Fruit fly (Drosophila melanogaster) whole organism, embryonic: Measurements from ENCODE around the gene CG42820.
A peak's percentile ranks its signal among the peaks of the same experiment; 100 is the strongest.

ENCODE experiments used
- Abd-B ChIP-seq: fragments of 200-800 bp; sonication (Bioruptor generic); optimal IDR thresholded peaks from 2 replicates; lab custom pipeline; 2018; ENCODE audit warnings: missing biosample characterization, mild to moderate bottlenecking, missing genetic modification characterization, moderate library complexity
- Bdp1 ChIP-seq: fragments of 200-800 bp; sonication (Bioruptor generic); optimal IDR thresholded peaks from 3 replicates; lab custom pipeline; 2016; ENCODE audit warnings: missing biosample characterization, missing genetic modification characterization
- BtbVII ChIP-seq: fragments of 200-800 bp; sonication (Bioruptor generic); optimal IDR thresholded peaks from 3 replicates; lab custom pipeline; 2017; ENCODE audit warnings: missing biosample characterization, mild to moderate bottlenecking, missing genetic modification characterization
- CG10462 ChIP-seq: fragments of 200-800 bp; sonication (Bioruptor generic); optimal IDR thresholded peaks from 2 replicates; lab custom pipeline; 2016; ENCODE audit warnings: missing biosample characterization, missing genetic modification characterization
- CG11085 ChIP-seq: fragments of 200-800 bp; sonication (Bioruptor generic); IDR thresholded peaks from 2 replicates; pipeline ENCODE4 v1.3.6; 2022; ENCODE audit warnings: missing biosample characterization, missing genetic modification characterization
- CG12744 ChIP-seq: fragments of 200-800 bp; sonication (Bioruptor generic); optimal IDR thresholded peaks from 2 replicates; lab custom pipeline; 2016; ENCODE audit warnings: missing biosample characterization, missing genetic modification characterization
- CG13424 ChIP-seq: fragments of 200-800 bp; sonication (Bioruptor generic); optimal IDR thresholded peaks from 2 replicates; lab custom pipeline; 2019; ENCODE audit warnings: missing biosample characterization, mild to moderate bottlenecking, missing genetic modification characterization, moderate library complexity
- CG14014 ChIP-seq: fragments of 200-800 bp; sonication (Bioruptor generic); IDR thresholded peaks from 2 replicates; pipeline ENCODE4 v1.3.6; 2022; ENCODE audit warnings: missing biosample characterization, missing genetic modification characterization
- CG14965 ChIP-seq: fragments of 200-800 bp; sonication (Bioruptor generic); optimal IDR thresholded peaks from 2 replicates; lab custom pipeline; 2016; ENCODE audit warnings: missing biosample characterization, missing genetic modification characterization, borderline replicate concordance
- CG15514 ChIP-seq: fragments of 200-800 bp; sonication (Bioruptor generic); optimal IDR thresholded peaks from 3 replicates; lab custom pipeline; 2017; ENCODE audit warnings: missing biosample characterization, missing genetic modification characterization, mild to moderate bottlenecking, moderate library complexity, missing genetic modification reagents
- CG15696 ChIP-seq: fragments of 200-800 bp; sonication (Bioruptor generic); optimal IDR thresholded peaks from 2 replicates; lab custom pipeline; 2019; ENCODE audit warnings: missing biosample characterization, mild to moderate bottlenecking, missing genetic modification characterization, moderate library complexity
- CG17359 ChIP-seq: fragments of 200-800 bp; sonication (Bioruptor generic); optimal IDR thresholded peaks from 3 replicates; lab custom pipeline; 2018; ENCODE audit warnings: missing biosample characterization, mild to moderate bottlenecking, missing genetic modification characterization, moderate library complexity
- CG18011 ChIP-seq: fragments of 200-800 bp; sonication (Bioruptor generic); optimal IDR thresholded peaks from 2 replicates; lab custom pipeline; 2017; ENCODE audit warnings: missing biosample characterization, missing genetic modification characterization, mild to moderate bottlenecking, moderate library complexity, missing genotype
- CG3281 ChIP-seq: fragments of 200-800 bp; sonication (Bioruptor generic); optimal IDR thresholded peaks from 3 replicates; lab custom pipeline; 2017; ENCODE audit warnings: missing biosample characterization, mild to moderate bottlenecking, missing genetic modification characterization
- CG6791 ChIP-seq: fragments of 200-800 bp; sonication (Bioruptor generic); IDR thresholded peaks from 3 replicates; pipeline ENCODE4 v1.3.6; 2022; ENCODE audit warnings: missing biosample characterization, missing genetic modification characterization; ENCODE audit not compliant: partially characterized antibody
- CG6813 ChIP-seq: fragments of 200-800 bp; sonication (Bioruptor generic); optimal IDR thresholded peaks from 2 replicates; lab custom pipeline; 2017; ENCODE audit warnings: missing biosample characterization, missing genetic modification characterization, mild to moderate bottlenecking, moderate library complexity, missing genetic modification reagents
- CG7556 ChIP-seq: fragments of 200-800 bp; sonication (Bioruptor generic); optimal IDR thresholded peaks from 2 replicates; lab custom pipeline; 2017; ENCODE audit warnings: missing biosample characterization, mild to moderate bottlenecking, missing genetic modification characterization
- CG7745 ChIP-seq: fragments of 200-800 bp; sonication (Bioruptor generic); optimal IDR thresholded peaks from 2 replicates; lab custom pipeline; 2018; ENCODE audit warnings: missing biosample characterization, mild to moderate bottlenecking, missing genetic modification characterization, moderate library complexity
- CG8281 ChIP-seq: fragments of 200-800 bp; sonication (Bioruptor generic); optimal IDR thresholded peaks from 2 replicates; lab custom pipeline; 2018; ENCODE audit warnings: missing biosample characterization, mild to moderate bottlenecking, missing genetic modification characterization, moderate library complexity
- CG8765 ChIP-seq: fragments of 200-800 bp; sonication (Bioruptor generic); IDR thresholded peaks from 2 replicates; pipeline ENCODE4 v1.3.6; 2022; ENCODE audit warnings: missing biosample characterization, missing genetic modification characterization
- CG9215 ChIP-seq: fragments of 200-800 bp; sonication (Bioruptor generic); IDR thresholded peaks from 2 replicates; pipeline ENCODE4 v1.3.6; 2022; ENCODE audit warnings: missing biosample characterization, missing genetic modification characterization
- CG9932 ChIP-seq: fragments of 200-800 bp; sonication (Bioruptor generic); IDR thresholded peaks from 2 replicates; pipeline ENCODE4 v1.3.6; 2022; ENCODE audit warnings: missing biosample characterization, missing genetic modification characterization
- Dad ChIP-seq: fragments of 200-800 bp; sonication (Bioruptor generic); optimal IDR thresholded peaks from 3 replicates; lab custom pipeline; 2016; ENCODE audit warnings: missing biosample characterization, missing genetic modification characterization
- E2f2 ChIP-seq: fragments of 200-800 bp; sonication (Bioruptor generic); IDR thresholded peaks from 2 replicates; pipeline ENCODE4 v1.3.6; 2022; ENCODE audit warnings: missing biosample characterization, missing genetic modification characterization
- ERR ChIP-seq: fragments of 200-800 bp; sonication (Bioruptor generic); optimal IDR thresholded peaks from 2 replicates; lab custom pipeline; 2016; ENCODE audit warnings: missing biosample characterization, missing genetic modification characterization
- Hr51 ChIP-seq, 2 experiments: fragments of 200-800 bp; sonication (Bioruptor generic); optimal IDR thresholded peaks; 2 replicates in 1 of 2; 3 replicates in 1 of 2; lab custom pipeline; 2016 to 2018; ENCODE audit warnings: missing biosample characterization in 2 of 2, missing genetic modification characterization in 2 of 2, mild to moderate bottlenecking in 1 of 2, moderate library complexity in 1 of 2
- Mad ChIP-seq: fragments of 200-800 bp; sonication (Bioruptor generic); optimal IDR thresholded peaks from 2 replicates; lab custom pipeline; 2016; ENCODE audit warnings: missing biosample characterization, missing genetic modification characterization
- NC2β ChIP-seq: fragments of 200-800 bp; sonication (Bioruptor generic); optimal IDR thresholded peaks from 2 replicates; lab custom pipeline; 2016; ENCODE audit warnings: missing biosample characterization, missing genetic modification characterization
- Oaz ChIP-seq: fragments of 200-800 bp; sonication (Bioruptor generic); IDR thresholded peaks from 2 replicates; pipeline ENCODE4 v1.3.6; 2022; ENCODE audit warnings: missing biosample characterization, missing genetic modification characterization
- Poxn ChIP-seq: fragments of 200-800 bp; sonication (Bioruptor generic); IDR thresholded peaks from 2 replicates; pipeline ENCODE4 v1.3.6; 2022; ENCODE audit warnings: missing biosample characterization, missing genetic modification characterization
- Stat92E ChIP-seq, 3 experiments: fragments of >200 bp in 2 of 3; fragments of 200-800 bp in 1 of 3; sonication (Bioruptor generic) in 1 of 3; optimal IDR thresholded peaks; 2 replicates each; lab custom pipeline; 2017 to 2019; ENCODE audit warnings: missing biosample characterization in 3 of 3, missing genetic modification characterization in 3 of 3, mild to moderate bottlenecking in 1 of 3, moderate library complexity in 1 of 3
- YL-1 ChIP-seq: fragments of 200-800 bp; sonication (Bioruptor generic); optimal IDR thresholded peaks from 3 replicates; lab custom pipeline; 2017; ENCODE audit warnings: missing biosample characterization, mild to moderate bottlenecking, missing genetic modification characterization
- amos ChIP-seq: fragments of 200-800 bp; sonication (Bioruptor generic); IDR thresholded peaks from 2 replicates; pipeline ENCODE4 v1.3.6; 2022; ENCODE audit warnings: missing biosample characterization, missing genetic modification characterization; ENCODE audit not compliant: partially characterized antibody
- ara ChIP-seq: fragments of 200-800 bp; sonication (Bioruptor generic); IDR thresholded peaks from 2 replicates; pipeline ENCODE4 v1.3.6; 2022; ENCODE audit warnings: missing biosample characterization, missing genetic modification characterization
- ash1 ChIP-seq: fragments of 200-800 bp; sonication (Bioruptor generic); optimal IDR thresholded peaks from 2 replicates; lab custom pipeline; 2018; ENCODE audit warnings: missing biosample characterization, mild to moderate bottlenecking, missing genetic modification characterization
- bcd ChIP-seq: fragments of 200-800 bp; sonication (Bioruptor generic); optimal IDR thresholded peaks from 2 replicates; lab custom pipeline; 2017; ENCODE audit warnings: missing biosample characterization, mild to moderate bottlenecking, missing genetic modification characterization
- btn ChIP-seq: fragments of 200-800 bp; sonication (Bioruptor generic); optimal IDR thresholded peaks from 2 replicates; lab custom pipeline; 2016; ENCODE audit warnings: missing biosample characterization, missing genetic modification characterization
- fd3F ChIP-seq: fragments of 200-800 bp; sonication (Bioruptor generic); optimal IDR thresholded peaks from 2 replicates; lab custom pipeline; 2018; ENCODE audit warnings: missing biosample characterization, mild to moderate bottlenecking, missing genetic modification characterization, moderate library complexity
- grau ChIP-seq: fragments of 200-800 bp; optimal IDR thresholded peaks from 3 replicates; lab custom pipeline; 2019; ENCODE audit warnings: missing biosample characterization, mild to moderate bottlenecking, missing genetic modification characterization, moderate library complexity
- h ChIP-seq: fragments of >200 bp; optimal IDR thresholded peaks from 2 replicates; lab custom pipeline; 2017
- luna ChIP-seq: fragments of 200-800 bp; sonication (Bioruptor generic); optimal IDR thresholded peaks from 2 replicates; lab custom pipeline; 2016; ENCODE audit warnings: missing biosample characterization, missing genetic modification characterization
- otp ChIP-seq: fragments of 200-800 bp; sonication (Bioruptor generic); IDR thresholded peaks from 3 replicates; pipeline ENCODE4, ENCODE4 v1.3.6; 2022; ENCODE audit warnings: missing biosample characterization, missing genetic modification characterization
- pfk ChIP-seq: fragments of 200-800 bp; sonication (Bioruptor generic); optimal IDR thresholded peaks from 2 replicates; lab custom pipeline; 2018; ENCODE audit warnings: missing biosample characterization, mild to moderate bottlenecking, missing genetic modification characterization, moderate library complexity
- sens ChIP-seq: fragments of 200-800 bp; sonication (Bioruptor generic); peaks from one replicate; lab custom pipeline; 2016; ENCODE audit warnings: missing biosample characterization, missing genetic modification characterization
- sqz ChIP-seq: fragments of 200-800 bp; sonication (Bioruptor generic); optimal IDR thresholded peaks from 3 replicates; lab custom pipeline; 2018; ENCODE audit warnings: missing biosample characterization, mild to moderate bottlenecking, missing genetic modification characterization
- sug ChIP-seq: fragments of 200-800 bp; optimal IDR thresholded peaks from 2 replicates; lab custom pipeline; 2019; ENCODE audit warnings: missing biosample characterization, mild to moderate bottlenecking, missing genetic modification characterization, moderate library complexity
- tio ChIP-seq: fragments of 200-800 bp; sonication (Bioruptor generic); optimal IDR thresholded peaks from 2 replicates; lab custom pipeline; 2017; ENCODE audit warnings: missing biosample characterization, missing genetic modification characterization, inconsistent platforms
- unc-4 ChIP-seq: fragments of 200-800 bp; sonication (Bioruptor generic); IDR thresholded peaks from 2 replicates; pipeline ENCODE4 v1.3.6; 2022; ENCODE audit warnings: missing biosample characterization, missing genetic modification characterization; ENCODE audit not compliant: partially characterized antibody
- wor ChIP-seq: fragments of 200-800 bp; sonication (Bioruptor generic); IDR thresholded peaks from 2 replicates; pipeline ENCODE4 v1.3.6; 2022; ENCODE audit warnings: missing biosample characterization, missing genetic modification characterization

Gene CG42820

dm6 chr2L:8365701-8366643, 26.2 kb downstream of the CG42820 start, which contains the start of gene Pp2A-29B (continued):
- no peak for TF ChIP-seq Hr51 (GFP tag; optimal IDR thresholded peaks at IDR 0.05; lab: Kevin White, UChicago)
- TF ChIP-seq CG13424 (tag; lab: Kevin White, UChicago) = no peak
- TF ChIP-seq Abd-B = peak; percentile 46
- peak; percentile 7 for TF ChIP-seq CG10462 (GFP tag; lab: Kevin White, UChicago)
- peak; percentile 88 for TF ChIP-seq E2f2
- TF ChIP-seq CG11085 (GFP tag; lab: Robert Waterston, UW) = no peak
- peak; percentile 93 for TF ChIP-seq sqz
- no peak for TF ChIP-seq wor (GFP tag; lab: Robert Waterston, UW)
- TF ChIP-seq CG8281 (tag; lab: Kevin White, UChicago) = no peak
- TF ChIP-seq CG6791 (GFP tag; lab: Robert Waterston, UW) = peak; percentile 98
- TF ChIP-seq CG12744 = no peak
- peak in 1 of 3 experiments; percentile 14 for TF ChIP-seq Stat92E (GFP tag; optimal IDR thresholded peaks at IDR 0.05; lab: Kevin White, UChicago)
- TF ChIP-seq CG15514 = peak; percentile 42
- TF ChIP-seq CG7745 (tag; lab: Kevin White, UChicago) = no peak
- TF ChIP-seq CG3281 (GFP tag; lab: Kevin White, UChicago) = no peak
- no peak for TF ChIP-seq NC2β (GFP tag; lab: Kevin White, UChicago)
- no peak for TF ChIP-seq CG9215
- TF ChIP-seq CG14965 (GFP tag; lab: Kevin White, UChicago) = no peak
- TF ChIP-seq YL-1 = peak; percentile 65
- TF ChIP-seq Dad = no peak
- TF ChIP-seq luna (GFP tag; lab: Kevin White, UChicago) = no peak
- no peak for TF ChIP-seq Poxn (GFP tag; lab: Robert Waterston, UW)
- no peak for TF ChIP-seq pfk (GFP tag; lab: Kevin White, UChicago)
- TF ChIP-seq Bdp1 (GFP tag; lab: Kevin White, UChicago) = no peak
- TF ChIP-seq unc-4 (GFP tag; lab: Robert Waterston, UW) = peak; percentile 98
- no peak for TF ChIP-seq Oaz (GFP tag; lab: Robert Waterston, UW)
- TF ChIP-seq ash1 (GFP tag; lab: Kevin White, UChicago) = no peak
- TF ChIP-seq ERR = no peak
- TF ChIP-seq CG17359 (tag; lab: Kevin White, UChicago) = peak; percentile 28
- TF ChIP-seq h = no peak
- no peak for TF ChIP-seq btn (GFP tag; lab: Kevin White, UChicago)
- peak; percentile 12 for TF ChIP-seq tio (GFP tag; lab: Kevin White, UChicago)
- no peak for TF ChIP-seq ara (GFP tag; lab: Robert Waterston, UW)
- no peak for TF ChIP-seq BtbVII (GFP tag; lab: Kevin White, UChicago)
- peak; percentile 20 for TF ChIP-seq bcd (GFP tag; lab: Kevin White, UChicago)
- peak; percentile 59 for TF ChIP-seq sug (tag; lab: Kevin White, UChicago)
- TF ChIP-seq Mad (GFP tag; lab: Kevin White, UChicago) = no peak
- peak; percentile 45 for TF ChIP-seq grau (tag; lab: Kevin White, UChicago)
- TF ChIP-seq amos (GFP tag; lab: Robert Waterston, UW) = peak; percentile 98
- no peak for TF ChIP-seq CG14014
- TF ChIP-seq CG6813 (GFP tag; lab: Kevin White, UChicago) = no peak
- no peak for TF ChIP-seq otp (GFP tag; lab: Robert Waterston, UW)
- peak; percentile 65 for TF ChIP-seq CG9932 (GFP tag; lab: Robert Waterston, UW)
- no peak for TF ChIP-seq CG8765
- TF ChIP-seq CG18011 (GFP tag; lab: Kevin White, UChicago) = peak; percentile 97
- TF ChIP-seq fd3F (GFP tag; lab: Kevin White, UChicago) = no peak
- no peak for TF ChIP-seq CG7556 (GFP tag; lab: Kevin White, UChicago)
- peak; percentile 35 for TF ChIP-seq CG15696 (tag; lab: Kevin White, UChicago)
- peak; percentile 37 for TF ChIP-seq sens
